Worm (Caenorhabditis elegans) whole organism, young adult: Measurements from ENCODE around the gene C05D11.13.

Source experiments
- B0019.2 ChIP-seq: fragments of 200-800 bp; sonication (Bioruptor generic); conservative IDR thresholded peaks from 2 replicates; pipeline ENCODE4 v1.3.6; 2022; ENCODE audit warnings: missing genetic modification reagents, missing genetic modification characterization, missing compliant biosample characterization
- C17E4.6 ChIP-seq: fragments of 200-800 bp; sonication (Bioruptor generic); IDR thresholded peaks from 2 replicates; pipeline ENCODE4 v1.3.6; 2022; ENCODE audit warnings: missing genetic modification reagents, missing genetic modification characterization, missing compliant biosample characterization
- F33H1.4 ChIP-seq: fragments of 200-800 bp; sonication (Bioruptor generic); IDR thresholded peaks from 2 replicates; pipeline ENCODE4 v1.3.6; 2022; ENCODE audit warnings: missing genetic modification reagents, missing genetic modification characterization, missing compliant biosample characterization
- F52B5.7 ChIP-seq: sonication (generic microtip); optimal IDR thresholded peaks from 2 replicates; lab custom pipeline; 2016; ENCODE audit warnings: mild to moderate bottlenecking, missing genetic modification characterization, missing compliant biosample characterization
- F55B11.4 ChIP-seq: sonication (generic microtip); optimal IDR thresholded peaks from 2 replicates; lab custom pipeline; 2016; ENCODE audit warnings: missing compliant biosample characterization, missing genetic modification characterization, borderline replicate concordance; ENCODE audit not compliant: insufficient read depth
- Y67H2A.10 ChIP-seq: fragments of 200-800 bp; sonication (Bioruptor generic); conservative IDR thresholded peaks from 2 replicates; pipeline ENCODE4 v1.3.6; 2022; ENCODE audit warnings: missing genetic modification reagents, missing genetic modification characterization, missing compliant biosample characterization
- Y95B8A.8 ChIP-seq: fragments of 200-800 bp; sonication (Bioruptor generic); IDR thresholded peaks from 2 replicates; pipeline ENCODE4 v1.3.6; 2022; ENCODE audit warnings: missing genetic modification reagents, missing genetic modification characterization, missing compliant biosample characterization
- aptf-3 ChIP-seq: fragments of 200-800 bp; sonication (Bioruptor generic); IDR thresholded peaks from 2 replicates; pipeline ENCODE4 v1.3.6; 2022; ENCODE audit warnings: missing genetic modification characterization, missing compliant biosample characterization
- atf-7 ChIP-seq: sonication (generic microtip); optimal IDR thresholded peaks from 2 replicates; lab custom pipeline; 2017; ENCODE audit warnings: mild to moderate bottlenecking, missing genetic modification characterization, missing compliant biosample characterization
- attf-5 ChIP-seq: fragments of 200-800 bp; sonication (Bioruptor generic); optimal IDR thresholded peaks from 2 replicates; lab custom pipeline; 2018; ENCODE audit warnings: mild to moderate bottlenecking, missing genetic modification characterization, missing compliant biosample characterization
- cebp-1 ChIP-seq, 2 experiments: fragments of 200-800 bp in 1 of 2; sonication (Bioruptor generic) in 1 of 2; sonication (generic microtip) in 1 of 2; IDR thresholded peaks in 1 of 2; optimal IDR thresholded peaks in 1 of 2; 2 replicates each; pipeline versions ENCODE4 v1.3.6 to Lab custom; 2017 to 2022; ENCODE audit warnings: missing compliant biosample characterization in 2 of 2, missing genetic modification characterization in 2 of 2, mild to moderate bottlenecking in 1 of 2, missing genetic modification reagents in 1 of 2, moderate library complexity in 1 of 2
- cebp-2 ChIP-seq: fragments of 200-800 bp; sonication (Bioruptor generic); IDR thresholded peaks from 2 replicates; pipeline ENCODE4 v1.3.6; 2022; ENCODE audit warnings: missing genetic modification characterization, missing compliant biosample characterization
- dox-1 ChIP-seq: fragments of 200-800 bp; sonication (Bioruptor generic); IDR thresholded peaks from 2 replicates; pipeline ENCODE4 v1.3.6; 2022; ENCODE audit warnings: missing genetic modification reagents, missing genetic modification characterization, missing compliant biosample characterization
- hmg-1.2 ChIP-seq: fragments of 200-800 bp; sonication (Bioruptor generic); IDR thresholded peaks from 2 replicates; pipeline ENCODE4 v1.3.6; 2022; ENCODE audit warnings: missing genetic modification reagents, missing genetic modification characterization, missing compliant biosample characterization
- hmg-20 ChIP-seq: fragments of 200-800 bp; sonication (Bioruptor generic); IDR thresholded peaks from 2 replicates; pipeline ENCODE4 v1.3.6; 2022; ENCODE audit warnings: missing genetic modification reagents, missing genetic modification characterization, missing compliant biosample characterization
- lin-26 ChIP-seq: fragments of 200-800 bp; sonication (Bioruptor generic); IDR thresholded peaks from 2 replicates; pipeline ENCODE4 v1.3.6; 2022; ENCODE audit warnings: missing genetic modification reagents, missing genetic modification characterization, missing compliant biosample characterization
- lin-54 ChIP-seq: fragments of 200-800 bp; sonication (Bioruptor generic); optimal IDR thresholded peaks from 2 replicates; lab custom pipeline; 2018; ENCODE audit warnings: mild to moderate bottlenecking, missing genetic modification characterization, missing compliant biosample characterization
- lsy-27 ChIP-seq: sonication (generic microtip); optimal IDR thresholded peaks from 2 replicates; lab custom pipeline; 2017; ENCODE audit warnings: missing genetic modification characterization, mild to moderate bottlenecking, missing compliant biosample characterization, antibody characterized with exemption, missing genotype, borderline replicate concordance; ENCODE audit not compliant: insufficient read depth
- madf-6 ChIP-seq: fragments of 200-800 bp; sonication (Bioruptor generic); IDR thresholded peaks from 2 replicates; pipeline ENCODE4 v1.3.6; 2022; ENCODE audit warnings: missing genetic modification reagents, missing genetic modification characterization, missing compliant biosample characterization
- madf-8 ChIP-seq: fragments of 200-800 bp; sonication (Bioruptor generic); conservative IDR thresholded peaks from 2 replicates; pipeline ENCODE4 v1.3.6; 2022; ENCODE audit warnings: missing genetic modification reagents, missing genetic modification characterization, missing compliant biosample characterization
- mel-28 ChIP-seq: sonication (generic microtip); optimal IDR thresholded peaks from 2 replicates; lab custom pipeline; 2016; ENCODE audit warnings: borderline replicate concordance, mild to moderate bottlenecking, missing genetic modification characterization, missing compliant biosample characterization
- mes-4 ChIP-seq: sonication (generic microtip); optimal IDR thresholded peaks from 2 replicates; lab custom pipeline; 2016; ENCODE audit warnings: missing genotype, missing genetic modification characterization, missing compliant biosample characterization
- nfya-1 ChIP-seq: sonication (generic microtip); optimal IDR thresholded peaks from 2 replicates; lab custom pipeline; 2017; ENCODE audit warnings: antibody characterized with exemption, missing compliant biosample characterization, missing genetic modification characterization, borderline replicate concordance; ENCODE audit not compliant: insufficient read depth
- nfya-2 ChIP-seq: fragments of 200-800 bp; sonication (Bioruptor generic); IDR thresholded peaks from 2 replicates; pipeline ENCODE4 v1.3.6; 2022; ENCODE audit warnings: missing genetic modification reagents, missing genetic modification characterization, missing compliant biosample characterization
- nfyb-1 ChIP-seq: fragments of 200-800 bp; sonication (Bioruptor generic); IDR thresholded peaks from 2 replicates; pipeline ENCODE4 v1.3.6; 2022; ENCODE audit warnings: missing genetic modification reagents, missing genetic modification characterization, missing compliant biosample characterization
- nhr-120 ChIP-seq: fragments of 200-800 bp; sonication (Bioruptor generic); IDR thresholded peaks from 2 replicates; pipeline ENCODE4 v1.3.6; 2022; ENCODE audit warnings: missing genetic modification characterization, missing compliant biosample characterization
- nhr-27 ChIP-seq: fragments of 200-800 bp; sonication (Bioruptor generic); optimal IDR thresholded peaks from 2 replicates; lab custom pipeline; 2018; ENCODE audit warnings: mild to moderate bottlenecking, missing genetic modification characterization, moderate library complexity, missing compliant biosample characterization
- nhr-80 ChIP-seq: sonication (generic microtip); optimal IDR thresholded peaks from 2 replicates; lab custom pipeline; 2016; ENCODE audit warnings: missing genetic modification characterization, missing compliant biosample characterization
- pha-4 ChIP-seq: fragments of 150-350 bp; sonication (generic microtip); optimal IDR thresholded peaks from 2 replicates; lab custom pipeline; 2014; ENCODE audit warnings: missing biosample characterization, missing genetic modification reagents, missing genetic modification characterization
- rcor-1 ChIP-seq: fragments of 200-800 bp; sonication (Bioruptor generic); IDR thresholded peaks from 2 replicates; pipeline ENCODE4 v1.3.6; 2022; ENCODE audit warnings: missing genetic modification reagents, missing genetic modification characterization, missing compliant biosample characterization
- rec-8 ChIP-seq, 2 experiments: sonication (generic microtip); optimal IDR thresholded peaks; 2 replicates each; lab custom pipeline; 2016; ENCODE audit warnings: mild to moderate bottlenecking in 2 of 2, missing genetic modification characterization in 2 of 2, missing genetic modification reagents in 2 of 2, missing genotype in 2 of 2, missing biosample characterization in 1 of 2, missing compliant biosample characterization in 1 of 2, moderate library complexity in 1 of 2
- snpc-1.1 ChIP-seq: sonication (generic microtip); optimal IDR thresholded peaks from 2 replicates; lab custom pipeline; 2017; ENCODE audit warnings: missing genetic modification characterization, mild to moderate bottlenecking, missing compliant biosample characterization, antibody characterized with exemption, moderate library complexity, missing genotype, missing genetic modification reagents; ENCODE audit not compliant: insufficient read depth
- somi-1 ChIP-seq: fragments of 200-800 bp; sonication (Bioruptor generic); optimal IDR thresholded peaks from 2 replicates; lab custom pipeline; 2018; ENCODE audit warnings: mild to moderate bottlenecking, missing genetic modification characterization, missing compliant biosample characterization
- unc-130 ChIP-seq: sonication (generic microtip); optimal IDR thresholded peaks from 2 replicates; lab custom pipeline; 2016; ENCODE audit warnings: missing genetic modification reagents, missing genetic modification characterization, missing compliant biosample characterization
- unc-62 ChIP-seq: fragments of 150-350 bp; optimal IDR thresholded peaks from 2 replicates; lab custom pipeline; 2014; ENCODE audit warnings: missing biosample characterization, missing genetic modification reagents, missing genetic modification characterization
- zfh-2 ChIP-seq: fragments of 200-800 bp; sonication (Bioruptor generic); conservative IDR thresholded peaks from 2 replicates; pipeline ENCODE4 v1.3.6; 2022; ENCODE audit warnings: missing genetic modification reagents, missing genetic modification characterization, missing compliant biosample characterization
- ztf-18 ChIP-seq: sonication (generic microtip); optimal IDR thresholded peaks from 2 replicates; lab custom pipeline; 2016; ENCODE audit warnings: missing genotype, mild to moderate bottlenecking, missing genetic modification characterization, missing compliant biosample characterization
- ztf-6 ChIP-seq: fragments of 200-800 bp; sonication (Bioruptor generic); IDR thresholded peaks from 2 replicates; pipeline ENCODE4 v1.3.6; 2022; ENCODE audit warnings: missing genetic modification reagents, missing genetic modification characterization, missing compliant biosample characterization

The C05D11.13 gene

DNA sequence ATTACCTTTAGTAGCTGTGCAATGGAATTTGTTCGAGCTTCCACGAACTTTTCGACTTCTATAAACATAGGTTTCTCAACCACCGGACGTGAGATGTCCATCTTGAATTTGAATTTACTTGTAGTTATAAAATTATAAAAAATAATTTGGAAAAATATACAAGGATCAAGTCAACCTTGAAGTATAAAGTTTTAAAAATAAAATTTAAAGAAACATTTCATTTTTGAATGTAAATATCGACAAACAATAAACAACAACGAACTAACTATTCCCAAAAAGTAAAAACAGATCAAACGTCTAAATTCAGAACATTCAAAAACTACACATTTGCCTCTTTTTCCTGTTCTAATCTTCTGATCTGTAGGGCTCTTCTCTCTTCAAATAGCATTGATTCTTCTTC lies 13.6 kb downstream of the C05D11.13 start, which contains the start of gene popl-1:
Gene popl-1 (minus strand): TSS at position 101 of the 400 bp plus-strand sequence.
- TF ChIP-seq B0019.2 (GFP tag; lab: Robert Waterston, UW) (no peak), lin-54 (GFP tag; lab: Kevin White, UChicago) (no peak), ztf-18 (tag; lab: Kevin White, UChicago) (no peak), mel-28 (no peak), Y67H2A.10 (GFP tag; lab: Robert Waterston, UW) (no peak), nfya-2 (GFP tag; lab: Robert Waterston, UW) (no peak), hmg-1.2 (no peak), C17E4.6 (GFP tag; lab: Robert Waterston, UW) (no peak), ztf-6 (GFP tag; lab: Robert Waterston, UW) (no peak), nfya-1 (tag; lab: Kevin White, UChicago) (no peak), cebp-2 (no peak)

DNA sequence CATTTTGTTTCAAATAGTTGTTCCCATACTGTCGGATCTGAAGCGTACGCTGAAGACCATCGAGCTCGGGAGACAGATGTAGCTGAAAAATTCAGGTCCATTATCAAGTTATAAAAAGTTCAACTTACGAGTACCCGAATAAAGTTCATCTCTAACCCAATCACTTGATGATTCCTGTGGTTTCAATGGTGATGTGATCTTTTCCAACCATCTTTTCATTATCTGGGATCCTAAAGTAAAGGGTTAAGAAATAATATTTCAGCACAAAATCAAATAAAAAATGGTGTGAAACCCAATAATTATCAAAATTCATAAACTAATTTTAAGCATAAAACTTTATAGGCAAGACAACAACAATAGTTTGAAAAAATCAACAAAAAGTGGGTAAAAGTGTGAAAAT lies 17.2 kb downstream of the C05D11.13 start, which contains the start of gene C05D11.8:
Gene C05D11.8 (minus strand): TSS at position 101 of the 400 bp plus-strand sequence.
- TF ChIP-seq hmg-20 (GFP tag; lab: Robert Waterston, UW) (no peak), rcor-1 (GFP tag; lab: Robert Waterston, UW) (no peak), snpc-1.1 (tag; lab: Kevin White, UChicago) (no peak), F55B11.4 (tag; lab: Kevin White, UChicago) (no peak), madf-8 (GFP tag; lab: Robert Waterston, UW) (no peak), F33H1.4 (GFP tag; lab: Robert Waterston, UW) (no peak), mes-4 (no peak), nhr-27 (tag; lab: Kevin White, UChicago) (no peak), ztf-6 (GFP tag; lab: Robert Waterston, UW) (no peak), unc-62 (GFP tag; lab: Kevin White, UChicago) (no peak), zfh-2 (GFP tag; lab: Robert Waterston, UW) (no peak)

DNA sequence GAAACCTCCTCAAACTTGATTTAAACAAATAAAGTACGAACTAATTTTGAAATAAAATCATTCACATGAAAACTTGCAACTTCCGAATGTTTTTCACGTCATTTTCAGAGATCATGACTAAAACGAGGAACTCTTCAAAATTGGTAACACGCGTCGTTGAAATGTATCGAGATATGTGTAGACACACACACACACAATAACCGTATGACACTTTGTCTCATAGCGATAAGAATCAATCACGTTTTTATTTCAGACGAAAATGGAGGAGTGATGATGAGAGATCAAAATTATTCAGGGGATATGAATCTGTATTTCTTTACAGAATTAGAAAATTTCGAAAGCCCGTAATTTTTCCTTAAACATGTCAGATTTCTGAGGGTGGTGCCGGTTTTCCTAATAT lies 21.7 kb downstream of the C05D11.13 start:
- TF ChIP-seq nhr-80 (tag; lab: Kevin White, UChicago) (peak; percentile 20), madf-6 (GFP tag; lab: Robert Waterston, UW) (no peak), pha-4 (tag; lab: Kevin White, UChicago) (no peak), atf-7 (tag; lab: Kevin White, UChicago) (peak; percentile 17), attf-5 (peak; percentile 6), cebp-1 (GFP tag; IDR thresholded peaks at IDR 0.05; lab: Robert Waterston, UW) (no peak), cebp-1 (tag; optimal IDR thresholded peaks at IDR 0.05; lab: Kevin White, UChicago) (peak; percentile 35)
- TF ChIP-seq, all 124 proteins: peak for 4

DNA sequence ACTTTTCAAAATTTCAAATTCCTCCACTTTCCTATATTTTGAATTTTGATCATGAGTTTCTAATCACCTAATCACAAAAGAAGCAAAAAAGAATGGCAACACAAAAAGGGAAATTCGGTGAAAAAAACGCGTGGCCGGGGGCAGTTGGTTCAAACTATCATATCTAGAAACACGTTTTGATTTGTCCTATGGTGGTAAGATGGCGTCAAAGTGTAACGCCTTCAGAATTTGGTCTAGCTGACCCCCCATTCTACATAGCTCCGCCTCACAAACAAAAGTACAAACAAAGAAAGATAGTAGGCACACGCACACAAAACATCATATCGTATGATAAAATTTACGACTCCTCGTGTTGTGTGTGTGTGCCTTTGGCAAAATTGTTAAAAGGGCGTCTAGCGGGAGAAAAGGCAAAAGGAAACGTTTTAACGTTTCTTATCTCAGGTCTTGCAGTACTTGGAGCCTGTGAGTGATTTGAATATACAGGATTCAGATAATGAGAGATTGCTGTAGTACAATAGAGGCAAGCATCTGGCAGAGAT lies 22.3 kb downstream of the C05D11.13 start:
- TF ChIP-seq lin-26 (GFP tag; lab: Robert Waterston, UW) = peak; percentile 46; the same call in 1 of the 2 replicates
- TF ChIP-seq unc-130 (GFP tag; lab: Kevin White, UChicago) = no peak
- TF ChIP-seq lsy-27 (tag; lab: Kevin White, UChicago) = no peak
- no peak for TF ChIP-seq nfyb-1
- no peak for TF ChIP-seq nhr-120 (GFP tag; lab: Robert Waterston, UW)
- no peak for TF ChIP-seq F52B5.7
- peak; percentile 72 for TF ChIP-seq nhr-80 (tag; lab: Kevin White, UChicago)
- TF ChIP-seq hmg-1.2 = peak; percentile 30; the same call in 1 of the 2 replicates
- TF ChIP-seq Y95B8A.8 (GFP tag; lab: Robert Waterston, UW) = no peak
- TF ChIP-seq somi-1 (GFP tag; lab: Kevin White, UChicago) = no peak
- TF ChIP-seq aptf-3 (GFP tag; lab: Robert Waterston, UW) = no peak
- no peak for TF ChIP-seq rec-8 (tag; optimal IDR thresholded peaks at IDR 0.05; lab: Kevin White, UChicago)
- peak; percentile 15; the same call in 1 of the 2 replicates for TF ChIP-seq dox-1 (GFP tag; lab: Robert Waterston, UW)
